Fruit fly (Drosophila melanogaster) whole organism, embryonic: ENCODE results near the gene CG42824.

Experiments
- Atf3 ChIP-seq: fragments of 200-800 bp; sonication (Bioruptor generic); optimal IDR thresholded peaks from 3 replicates; lab custom pipeline; 2016; ENCODE audit warnings: missing biosample characterization, missing genetic modification characterization
- Atf6 ChIP-seq: fragments of 200-800 bp; sonication (Bioruptor generic); IDR thresholded peaks from 2 replicates; pipeline ENCODE4 v1.3.6; 2022; ENCODE audit warnings: missing biosample characterization, missing genetic modification characterization
- CG10321 ChIP-seq: fragments of 200-800 bp; sonication (Bioruptor generic); IDR thresholded peaks from 2 replicates; pipeline ENCODE4 v1.3.6; 2022; ENCODE audit warnings: missing biosample characterization, missing genetic modification characterization
- CG10979 ChIP-seq: fragments of 200-800 bp; sonication (Bioruptor generic); optimal IDR thresholded peaks from 2 replicates; lab custom pipeline; 2018; ENCODE audit warnings: missing biosample characterization, mild to moderate bottlenecking, missing genetic modification characterization, moderate library complexity
- CG13123 ChIP-seq: fragments of 200-800 bp; sonication (Bioruptor generic); optimal IDR thresholded peaks from 2 replicates; lab custom pipeline; 2016; ENCODE audit warnings: missing biosample characterization, missing genetic modification characterization
- CG17186 ChIP-seq: fragments of 200-800 bp; sonication (Bioruptor generic); optimal IDR thresholded peaks from 3 replicates; lab custom pipeline; 2017; ENCODE audit warnings: missing biosample characterization, missing genetic modification reagents, missing genetic modification characterization
- CG17912 ChIP-seq: fragments of 200-800 bp; sonication (Bioruptor generic); optimal IDR thresholded peaks from 2 replicates; lab custom pipeline; 2018; ENCODE audit warnings: missing biosample characterization, mild to moderate bottlenecking, missing genetic modification characterization
- CG2120 ChIP-seq: fragments of 200-800 bp; sonication (Bioruptor generic); optimal IDR thresholded peaks from 3 replicates; lab custom pipeline; 2016; ENCODE audit warnings: missing biosample characterization, missing genetic modification characterization
- CG30020 ChIP-seq: fragments of 200-800 bp; optimal IDR thresholded peaks from 2 replicates; lab custom pipeline; 2019; ENCODE audit warnings: missing biosample characterization, mild to moderate bottlenecking, missing genetic modification characterization, moderate library complexity
- CG30403 ChIP-seq: fragments of 200-800 bp; sonication (Bioruptor generic); optimal IDR thresholded peaks from 3 replicates; lab custom pipeline; 2016; ENCODE audit warnings: missing biosample characterization, missing genetic modification characterization
- CG3163 ChIP-seq: fragments of 200-800 bp; sonication (Bioruptor generic); optimal IDR thresholded peaks from 3 replicates; lab custom pipeline; 2016; ENCODE audit warnings: missing biosample characterization, missing genetic modification characterization
- CG32767 ChIP-seq: fragments of 200-800 bp; sonication (Bioruptor generic); IDR thresholded peaks from 2 replicates; pipeline ENCODE4 v1.3.6; 2022; ENCODE audit warnings: missing biosample characterization, missing genetic modification characterization
- CG32772 ChIP-seq: fragments of 200-800 bp; sonication (Bioruptor generic); IDR thresholded peaks from 2 replicates; pipeline ENCODE4 v1.3.6; 2022; ENCODE audit warnings: missing biosample characterization, missing genetic modification characterization
- CG3726 ChIP-seq: fragments of 200-800 bp; sonication (Bioruptor generic); IDR thresholded peaks from 3 replicates; pipeline ENCODE4, ENCODE4 v1.3.6; 2022; ENCODE audit warnings: missing biosample characterization, missing genetic modification characterization
- CG4617 ChIP-seq: fragments of 200-800 bp; sonication (Bioruptor generic); optimal IDR thresholded peaks from 3 replicates; lab custom pipeline; 2016; ENCODE audit warnings: missing biosample characterization, missing genetic modification characterization, borderline replicate concordance
- CG6175 ChIP-seq: fragments of 200-800 bp; sonication (Bioruptor generic); IDR thresholded peaks from 3 replicates; pipeline ENCODE4 v1.3.6; 2022; ENCODE audit warnings: missing biosample characterization, missing genetic modification characterization
- CG6791 ChIP-seq: fragments of 200-800 bp; sonication (Bioruptor generic); IDR thresholded peaks from 3 replicates; pipeline ENCODE4 v1.3.6; 2022; ENCODE audit warnings: missing biosample characterization, missing genetic modification characterization; ENCODE audit not compliant: partially characterized antibody
- CG8478 ChIP-seq: fragments of >200 bp; optimal IDR thresholded peaks from 2 replicates; lab custom pipeline; 2018
- CG9876 ChIP-seq: fragments of 200-800 bp; sonication (Bioruptor generic); optimal IDR thresholded peaks from 2 replicates; lab custom pipeline; 2016; ENCODE audit warnings: missing biosample characterization, missing genetic modification characterization
- CG9932 ChIP-seq: fragments of 200-800 bp; sonication (Bioruptor generic); IDR thresholded peaks from 2 replicates; pipeline ENCODE4 v1.3.6; 2022; ENCODE audit warnings: missing biosample characterization, missing genetic modification characterization
- Dll ChIP-seq: fragments of 200-800 bp; sonication (Bioruptor generic); IDR thresholded peaks from 4 replicates; pipeline ENCODE4 v1.3.6; 2022; ENCODE audit warnings: missing biosample characterization, missing genetic modification characterization; ENCODE audit not compliant: partially characterized antibody
- Fer2 ChIP-seq: fragments of 200-800 bp; sonication (Bioruptor generic); optimal IDR thresholded peaks from 2 replicates; lab custom pipeline; 2018; ENCODE audit warnings: missing biosample characterization, mild to moderate bottlenecking, missing genetic modification characterization, moderate library complexity
- Hsf ChIP-seq: fragments of 200-800 bp; sonication (Bioruptor generic); optimal IDR thresholded peaks from 3 replicates; lab custom pipeline; 2016; ENCODE audit warnings: missing biosample characterization, missing genetic modification characterization
- Myb ChIP-seq: fragments of 200-800 bp; sonication (Bioruptor generic); optimal IDR thresholded peaks from 2 replicates; lab custom pipeline; 2016; ENCODE audit warnings: missing biosample characterization, missing genetic modification characterization
- Pdp1 ChIP-seq, 2 experiments: fragments of 200-800 bp; sonication (Bioruptor generic); optimal IDR thresholded peaks; 3 replicates each; lab custom pipeline; 2016; ENCODE audit warnings: missing biosample characterization in 2 of 2, missing genetic modification characterization in 2 of 2, mild to moderate bottlenecking in 1 of 2, moderate library complexity in 1 of 2
- Rfx ChIP-seq: fragments of 200-800 bp; sonication (Bioruptor generic); IDR thresholded peaks from 2 replicates; pipeline ENCODE4 v1.3.6; 2022; ENCODE audit warnings: missing biosample characterization, missing genetic modification characterization
- Usf ChIP-seq: fragments of 200-800 bp; sonication (Bioruptor generic); optimal IDR thresholded peaks from 2 replicates; lab custom pipeline; 2017; ENCODE audit warnings: missing genotype, missing biosample characterization, missing genetic modification characterization
- az2 ChIP-seq: fragments of 200-800 bp; sonication (Bioruptor generic); optimal IDR thresholded peaks from 3 replicates; lab custom pipeline; 2016; ENCODE audit warnings: missing biosample characterization, missing genetic modification characterization
- bab2 ChIP-seq: fragments of 200-800 bp; sonication (Bioruptor generic); optimal IDR thresholded peaks from 2 replicates; lab custom pipeline; 2016; ENCODE audit warnings: missing biosample characterization, missing genetic modification characterization
- chif ChIP-seq, 2 experiments: fragments of 200-800 bp; sonication (Bioruptor generic); optimal IDR thresholded peaks; 3 replicates each; lab custom pipeline; 2016; ENCODE audit warnings: missing biosample characterization in 2 of 2, missing genetic modification characterization in 2 of 2
- chinmo ChIP-seq: fragments of 200-800 bp; sonication (Bioruptor generic); IDR thresholded peaks from 4 replicates; pipeline ENCODE4 v1.3.6; 2022; ENCODE audit warnings: missing biosample characterization, missing genetic modification characterization; ENCODE audit not compliant: partially characterized antibody
- crc ChIP-seq: fragments of 200-800 bp; sonication (Bioruptor generic); optimal IDR thresholded peaks from 2 replicates; lab custom pipeline; 2016; ENCODE audit warnings: missing biosample characterization, missing genetic modification characterization
- crp ChIP-seq, 2 experiments: fragments of 200-800 bp; sonication (Bioruptor generic); optimal IDR thresholded peaks; 2 replicates in 1 of 2; 3 replicates in 1 of 2; lab custom pipeline; 2017; ENCODE audit warnings: missing biosample characterization in 2 of 2, missing genetic modification characterization in 2 of 2, mild to moderate bottlenecking in 1 of 2, moderate library complexity in 1 of 2
- dmrt11E ChIP-seq: fragments of 200-800 bp; sonication (Bioruptor generic); optimal IDR thresholded peaks from 3 replicates; lab custom pipeline; 2018; ENCODE audit warnings: missing biosample characterization, mild to moderate bottlenecking, missing genetic modification characterization, moderate library complexity
- dmrt99B ChIP-seq: fragments of 200-800 bp; sonication (Bioruptor generic); optimal IDR thresholded peaks from 2 replicates; lab custom pipeline; 2018; ENCODE audit warnings: missing biosample characterization, mild to moderate bottlenecking, missing genetic modification characterization, moderate library complexity
- exex ChIP-seq: fragments of 200-800 bp; sonication (Bioruptor generic); optimal IDR thresholded peaks from 4 replicates; lab custom pipeline; 2018; ENCODE audit warnings: missing biosample characterization, mild to moderate bottlenecking, missing genetic modification characterization, moderate library complexity
- fu2 ChIP-seq: fragments of 200-800 bp; sonication (Bioruptor generic); optimal IDR thresholded peaks from 2 replicates; lab custom pipeline; 2016; ENCODE audit warnings: missing biosample characterization, missing genetic modification characterization
- gsb-n ChIP-seq: fragments of 200-800 bp; sonication (Bioruptor generic); optimal IDR thresholded peaks from 3 replicates; lab custom pipeline; 2018; ENCODE audit warnings: missing biosample characterization, mild to moderate bottlenecking, missing genetic modification characterization
- gt ChIP-seq: fragments of 200-800 bp; sonication (Bioruptor generic); IDR thresholded peaks from 2 replicates; pipeline ENCODE4 v1.3.6; 2022; ENCODE audit warnings: missing biosample characterization, missing genetic modification characterization
- hkb ChIP-seq, 2 experiments: fragments of 200-800 bp in 1 of 2; fragments of >200 bp in 1 of 2; sonication (Bioruptor generic) in 1 of 2; IDR thresholded peaks in 1 of 2; optimal IDR thresholded peaks in 1 of 2; 2 replicates each; pipeline versions ENCODE4 v1.3.6 to Lab custom; 2017 to 2022; ENCODE audit warnings: missing biosample characterization in 1 of 2, missing genetic modification characterization in 1 of 2
- hth ChIP-seq: fragments of >200 bp; optimal IDR thresholded peaks from 2 replicates; lab custom pipeline; 2017; ENCODE audit warnings: inconsistent platforms
- jigr1 ChIP-seq: fragments of 200-800 bp; sonication (Bioruptor generic); IDR thresholded peaks from 3 replicates; pipeline ENCODE4 v1.3.6; 2022; ENCODE audit warnings: missing biosample characterization, missing genetic modification characterization
- jumu ChIP-seq: fragments of 200-800 bp; sonication (Bioruptor generic); optimal IDR thresholded peaks from 3 replicates; lab custom pipeline; 2016; ENCODE audit warnings: missing biosample characterization, missing genetic modification characterization
- kay ChIP-seq: fragments of 200-800 bp; sonication (Bioruptor generic); optimal IDR thresholded peaks from 2 replicates; lab custom pipeline; 2016; ENCODE audit warnings: missing biosample characterization, missing genetic modification characterization
- lilli ChIP-seq: fragments of 200-800 bp; sonication (Bioruptor generic); optimal IDR thresholded peaks from 3 replicates; lab custom pipeline; 2016; ENCODE audit warnings: missing biosample characterization, missing genetic modification characterization
- lola ChIP-seq, 3 experiments: fragments of >200 bp in 2 of 3; fragments of 200-800 bp in 1 of 3; sonication (Bioruptor generic) in 1 of 3; optimal IDR thresholded peaks; 2 replicates each; lab custom pipeline; 2017 to 2019; ENCODE audit warnings: missing biosample characterization in 3 of 3, missing genetic modification characterization in 3 of 3, mild to moderate bottlenecking in 1 of 3, moderate library complexity in 1 of 3
- pfk ChIP-seq: fragments of 200-800 bp; sonication (Bioruptor generic); optimal IDR thresholded peaks from 2 replicates; lab custom pipeline; 2018; ENCODE audit warnings: missing biosample characterization, mild to moderate bottlenecking, missing genetic modification characterization, moderate library complexity
- pho ChIP-seq: fragments of 200-800 bp; sonication (Bioruptor generic); optimal IDR thresholded peaks from 2 replicates; lab custom pipeline; 2016; ENCODE audit warnings: missing biosample characterization, missing genetic modification characterization
- ranshi ChIP-seq: fragments of 200-800 bp; sonication (Bioruptor generic); IDR thresholded peaks from 2 replicates; pipeline ENCODE4 v1.3.6; 2022; ENCODE audit warnings: missing biosample characterization, missing genetic modification characterization
- run ChIP-seq: fragments of 200-800 bp; sonication (Bioruptor generic); optimal IDR thresholded peaks from 3 replicates; lab custom pipeline; 2018; ENCODE audit warnings: missing biosample characterization, mild to moderate bottlenecking, missing genetic modification characterization

CG42824 gene

dm6 chr3R:17386168-17386819 is 20.0 kb downstream of the CG42824 start (continued):
- TF ChIP-seq fu2 (GFP tag; lab: Kevin White, UChicago) (no peak), Myb (no peak), CG9932 (GFP tag; lab: Robert Waterston, UW) (peak; percentile 49), bab2 (GFP tag; lab: Kevin White, UChicago) (peak; percentile 46), Fer2 (peak; percentile 42), CG3726 (no peak), Atf3 (no peak), CG17912 (GFP tag; lab: Kevin White, UChicago) (no peak), Dll (GFP tag; lab: Robert Waterston, UW) (no peak), jigr1 (no peak), CG2120 (GFP tag; lab: Kevin White, UChicago) (peak; percentile 30), Pdp1 (GFP tag; optimal IDR thresholded peaks at IDR 0.05; lab: Kevin White, UChicago) (peak; percentile 38 to 58), gt (GFP tag; lab: Robert Waterston, UW) (peak; percentile 70), CG30403 (GFP tag; lab: Kevin White, UChicago) (peak; percentile 65), ranshi (GFP tag; lab: Robert Waterston, UW) (peak; percentile 77), lola (GFP tag; optimal IDR thresholded peaks at IDR 0.05; lab: Kevin White, UChicago) (peak in 1 of 3 experiments; percentile 51), CG4617 (GFP tag; lab: Kevin White, UChicago) (peak; percentile 2), az2 (GFP tag; lab: Kevin White, UChicago) (peak; percentile 67), crp (GFP tag; optimal IDR thresholded peaks at IDR 0.05; lab: Kevin White, UChicago) (no peak), jumu (GFP tag; lab: Kevin White, UChicago) (peak; percentile 27), run (tag; lab: Kevin White, UChicago) (peak; percentile 55), Rfx (GFP tag; lab: Robert Waterston, UW) (peak; percentile 43; the same call in 1 of the 2 replicates), CG13123 (GFP tag; lab: Kevin White, UChicago) (peak; percentile 33), CG6175 (GFP tag; lab: Robert Waterston, UW) (no peak), pho (no peak), hth (lab: Kevin White, UChicago) (no peak), Atf6 (GFP tag; lab: Robert Waterston, UW) (peak; percentile 65), hkb (optimal IDR thresholded peaks at IDR 0.05; lab: Kevin White, UChicago) (no peak), hkb (GFP tag; IDR thresholded peaks at IDR 0.05; lab: Robert Waterston, UW) (peak; percentile 86), CG32772 (GFP tag; lab: Robert Waterston, UW) (peak; percentile 69), crc (GFP tag; lab: Kevin White, UChicago) (no peak), dmrt99B (tag; lab: Kevin White, UChicago) (peak; percentile 85), chinmo (GFP tag; lab: Robert Waterston, UW) (no peak), CG6791 (GFP tag; lab: Robert Waterston, UW) (no peak), kay (GFP tag; lab: Kevin White, UChicago) (no peak), pfk (GFP tag; lab: Kevin White, UChicago) (no peak), CG9876 (GFP tag; lab: Kevin White, UChicago) (no peak), Usf (GFP tag; lab: Kevin White, UChicago) (peak; percentile 18), CG17186 (GFP tag; lab: Kevin White, UChicago) (peak; percentile 22), CG32767 (GFP tag; lab: Robert Waterston, UW) (peak; percentile 63; the same call in 1 of the 2 replicates), CG3163 (no peak), chif (GFP tag; optimal IDR thresholded peaks at IDR 0.05; lab: Kevin White, UChicago) (peak; percentile 34 to 54), dmrt11E (tag; lab: Kevin White, UChicago) (peak; percentile 67), gsb-n (peak; percentile 57), CG8478 (no peak), lilli (peak; percentile 52), CG10321 (GFP tag; lab: Robert Waterston, UW) (no peak), CG30020 (tag; lab: Kevin White, UChicago) (no peak), Hsf (GFP tag; lab: Kevin White, UChicago) (peak; percentile 54), exex (no peak), CG10979 (tag; lab: Kevin White, UChicago) (peak; percentile 80)
